Worm (Caenorhabditis elegans) whole organism, L4 larva: ENCODE results near the gene lec-7.

Experiments
- Y48G9A.11 ChIP-seq: fragments of 200-800 bp; sonication (Bioruptor generic); IDR thresholded peaks from 2 replicates; pipeline ENCODE4 v1.3.6; 2022; ENCODE audit warnings: missing genetic modification reagents, missing genetic modification characterization, missing compliant biosample characterization
- fos-1 ChIP-seq: fragments of 150-350 bp; optimal IDR thresholded peaks from 2 replicates; lab custom pipeline; 2014; ENCODE audit warnings: missing biosample characterization, missing genetic modification characterization
- jun-1 ChIP-seq: fragments of 150-350 bp; optimal IDR thresholded peaks from 2 replicates; lab custom pipeline; 2014; ENCODE audit warnings: missing biosample characterization, missing genetic modification reagents, missing genetic modification characterization
- lin-29 ChIP-seq: fragments of 200-800 bp; sonication (Bioruptor generic); IDR thresholded peaks from 2 replicates; pipeline ENCODE4 v1.3.6; 2022; ENCODE audit warnings: missing genetic modification reagents, missing genetic modification characterization, missing compliant biosample characterization
- nhr-10 ChIP-seq: fragments of 150-350 bp; optimal IDR thresholded peaks from 2 replicates; lab custom pipeline; 2014; ENCODE audit warnings: missing biosample characterization, missing genetic modification characterization
- nhr-77 ChIP-seq: fragments of 150-350 bp; optimal IDR thresholded peaks from 2 replicates; lab custom pipeline; 2014; ENCODE audit warnings: missing biosample characterization, missing genetic modification characterization
- snpc-4 ChIP-seq: fragments of 150-350 bp; optimal IDR thresholded peaks from 2 replicates; lab custom pipeline; 2014; ENCODE audit warnings: missing biosample characterization, missing genetic modification characterization
- tra-1 ChIP-seq: fragments of 200-800 bp; sonication (Bioruptor generic); IDR thresholded peaks from 2 replicates; pipeline ENCODE4 v1.3.6; 2022; ENCODE audit warnings: missing genetic modification reagents, missing genetic modification characterization, missing compliant biosample characterization

- TF ChIP-seq nhr-10 (tag; lab: Kevin White, UChicago), result no peak
- TF ChIP-seq fos-1 (tag; lab: Kevin White, UChicago), result no peak
- TF ChIP-seq Y48G9A.11, result no peak
- TF ChIP-seq jun-1, result no peak
- TF ChIP-seq nhr-77, result no peak
- TF ChIP-seq lin-29 (GFP tag; lab: Robert Waterston, UW), result no peak
- TF ChIP-seq tra-1 (GFP tag; lab: Robert Waterston, UW), result no peak
- no peak for TF ChIP-seq snpc-4 (tag; lab: Kevin White, UChicago)
Measured at ce11 chrX:9866355-9866754, 14.5 kb downstream of the lec-7 start, which contains the start of gene R07B1.6.
